Fruit fly (Drosophila melanogaster) whole organism, embryonic: ENCODE data around the gene Plod.

ENCODE experiments used
- B-H1 ChIP-seq: fragments of 200-800 bp; sonication (Bioruptor generic); IDR thresholded peaks from 3 replicates; pipeline ENCODE4 v1.3.6; 2022; ENCODE audit warnings: missing biosample characterization, missing genetic modification characterization
- CG12071 ChIP-seq: fragments of 200-800 bp; sonication (Bioruptor generic); optimal IDR thresholded peaks from 3 replicates; lab custom pipeline; 2018; ENCODE audit warnings: missing biosample characterization, mild to moderate bottlenecking, missing genetic modification characterization
- CG16863 ChIP-seq: fragments of 200-800 bp; sonication (Bioruptor generic); optimal IDR thresholded peaks from 3 replicates; lab custom pipeline; 2016; ENCODE audit warnings: missing biosample characterization, missing genetic modification characterization
- CG17328 ChIP-seq: fragments of 200-800 bp; sonication (Bioruptor generic); IDR thresholded peaks from 2 replicates; pipeline ENCODE4 v1.3.6; 2022; ENCODE audit warnings: missing biosample characterization, missing genetic modification characterization
- CG17359 ChIP-seq: fragments of 200-800 bp; sonication (Bioruptor generic); optimal IDR thresholded peaks from 3 replicates; lab custom pipeline; 2018; ENCODE audit warnings: missing biosample characterization, mild to moderate bottlenecking, missing genetic modification characterization, moderate library complexity
- CG31441 ChIP-seq: fragments of 200-800 bp; sonication (Bioruptor generic); IDR thresholded peaks from 2 replicates; pipeline ENCODE4 v1.3.6; 2022; ENCODE audit warnings: missing biosample characterization, missing genetic modification characterization
- CG43689 ChIP-seq: fragments of 200-800 bp; sonication (Bioruptor generic); IDR thresholded peaks from 2 replicates; pipeline ENCODE4 v1.3.6; 2022; ENCODE audit warnings: missing biosample characterization, missing genetic modification characterization
- CG4617 ChIP-seq: fragments of 200-800 bp; sonication (Bioruptor generic); optimal IDR thresholded peaks from 3 replicates; lab custom pipeline; 2016; ENCODE audit warnings: missing biosample characterization, missing genetic modification characterization, borderline replicate concordance
- CG5953 ChIP-seq: fragments of 200-800 bp; sonication (Bioruptor generic); IDR thresholded peaks from 2 replicates; pipeline ENCODE4 v1.3.6; 2022; ENCODE audit warnings: missing biosample characterization, missing genetic modification characterization
- CG6765 ChIP-seq: fragments of 200-800 bp; sonication (Bioruptor generic); optimal IDR thresholded peaks from 3 replicates; lab custom pipeline; 2017; ENCODE audit warnings: missing biosample characterization, mild to moderate bottlenecking, missing genetic modification characterization
- CG6791 ChIP-seq: fragments of 200-800 bp; sonication (Bioruptor generic); IDR thresholded peaks from 3 replicates; pipeline ENCODE4 v1.3.6; 2022; ENCODE audit warnings: missing biosample characterization, missing genetic modification characterization; ENCODE audit not compliant: partially characterized antibody
- CG6854 ChIP-seq: fragments of 200-800 bp; sonication (Bioruptor generic); optimal IDR thresholded peaks from 3 replicates; lab custom pipeline; 2017; ENCODE audit warnings: missing biosample characterization, mild to moderate bottlenecking, missing genetic modification characterization
- CG8290 ChIP-seq, 3 experiments: fragments of 200-800 bp; sonication (Bioruptor generic); optimal IDR thresholded peaks; 2 replicates each; lab custom pipeline; 2016 to 2019; ENCODE audit warnings: missing biosample characterization in 3 of 3, missing genetic modification characterization in 3 of 3, mild to moderate bottlenecking in 2 of 3, moderate library complexity in 1 of 3
- CG8359 ChIP-seq: fragments of 200-800 bp; sonication (Bioruptor generic); optimal IDR thresholded peaks from 2 replicates; lab custom pipeline; 2017; ENCODE audit warnings: missing biosample characterization, mild to moderate bottlenecking, missing genetic modification characterization, borderline replicate concordance
- CG8944 ChIP-seq: fragments of 200-800 bp; sonication (Bioruptor generic); optimal IDR thresholded peaks from 3 replicates; lab custom pipeline; 2016; ENCODE audit warnings: missing biosample characterization, missing genetic modification characterization
- Dll ChIP-seq: fragments of 200-800 bp; sonication (Bioruptor generic); IDR thresholded peaks from 4 replicates; pipeline ENCODE4 v1.3.6; 2022; ENCODE audit warnings: missing biosample characterization, missing genetic modification characterization; ENCODE audit not compliant: partially characterized antibody
- Doc2 ChIP-seq: fragments of 200-800 bp; sonication (Bioruptor generic); IDR thresholded peaks from 2 replicates; pipeline ENCODE4 v1.3.6; 2022; ENCODE audit warnings: missing biosample characterization, missing genetic modification characterization
- Doc3 ChIP-seq: fragments of 200-800 bp; sonication (Bioruptor generic); IDR thresholded peaks from 3 replicates; pipeline ENCODE4 v1.3.6; 2022; ENCODE audit warnings: missing biosample characterization, missing genetic modification characterization; ENCODE audit not compliant: partially characterized antibody
- ERR ChIP-seq: fragments of 200-800 bp; sonication (Bioruptor generic); optimal IDR thresholded peaks from 2 replicates; lab custom pipeline; 2016; ENCODE audit warnings: missing biosample characterization, missing genetic modification characterization
- Gsc ChIP-seq: fragments of 200-800 bp; sonication (Bioruptor generic); IDR thresholded peaks from 2 replicates; pipeline ENCODE4 v1.3.6; 2022; ENCODE audit warnings: missing biosample characterization, missing genetic modification characterization
- H15 ChIP-seq: fragments of 200-800 bp; sonication (Bioruptor generic); IDR thresholded peaks from 3 replicates; pipeline ENCODE4 v1.3.6; 2022; ENCODE audit warnings: missing biosample characterization, missing genetic modification characterization
- H2.0 ChIP-seq: fragments of 200-800 bp; sonication (Bioruptor generic); IDR thresholded peaks from 2 replicates; pipeline ENCODE4 v1.3.6; 2022; ENCODE audit warnings: missing biosample characterization, missing genetic modification characterization
- Lim3 ChIP-seq: fragments of 200-800 bp; sonication (Bioruptor generic); IDR thresholded peaks from 2 replicates; pipeline ENCODE4 v1.3.6; 2022; ENCODE audit warnings: missing biosample characterization, missing genetic modification characterization
- MBD-R2 ChIP-seq: fragments of 200-800 bp; sonication (Bioruptor generic); IDR thresholded peaks from 2 replicates; pipeline ENCODE4 v1.3.6; 2022; ENCODE audit warnings: missing biosample characterization, missing genetic modification characterization
- Trl ChIP-seq, 3 experiments: fragments of >200 bp in 2 of 3; fragments of 200-800 bp in 1 of 3; sonication (Bioruptor generic) in 1 of 3; optimal IDR thresholded peaks; 2 replicates in 1 of 3; 3 replicates in 2 of 3; lab custom pipeline; 2016 to 2017; ENCODE audit warnings: missing biosample characterization in 1 of 3, missing genetic modification characterization in 1 of 3
- Vsx1 ChIP-seq: fragments of 200-800 bp; sonication (Bioruptor generic); optimal IDR thresholded peaks from 2 replicates; lab custom pipeline; 2017; ENCODE audit warnings: missing biosample characterization, mild to moderate bottlenecking, missing genetic modification characterization, missing genetic modification reagents
- ato ChIP-seq: fragments of 200-800 bp; sonication (Bioruptor generic); IDR thresholded peaks from 2 replicates; pipeline ENCODE4 v1.3.6; 2022; ENCODE audit warnings: missing biosample characterization, missing genetic modification characterization; ENCODE audit not compliant: partially characterized antibody
- bbx ChIP-seq: fragments of 200-800 bp; sonication (Bioruptor generic); IDR thresholded peaks from 2 replicates; pipeline ENCODE4 v1.3.6; 2022; ENCODE audit warnings: missing biosample characterization, missing genetic modification characterization; ENCODE audit not compliant: partially characterized antibody
- bowl ChIP-seq: fragments of 200-800 bp; sonication (Bioruptor generic); IDR thresholded peaks from 2 replicates; pipeline ENCODE4 v1.3.6; 2022; ENCODE audit warnings: missing biosample characterization, missing genetic modification characterization
- bsh ChIP-seq, 2 experiments: fragments of 200-800 bp; sonication (Bioruptor generic); optimal IDR thresholded peaks; 2 replicates each; lab custom pipeline; 2017 to 2018; ENCODE audit warnings: mild to moderate bottlenecking in 2 of 2, missing biosample characterization in 2 of 2, missing genetic modification characterization in 2 of 2, moderate library complexity in 1 of 2
- caup ChIP-seq: fragments of 200-800 bp; sonication (Bioruptor generic); optimal IDR thresholded peaks from 3 replicates; lab custom pipeline; 2017; ENCODE audit warnings: missing biosample characterization, mild to moderate bottlenecking, missing genetic modification characterization, moderate library complexity; ENCODE audit not compliant: severe bottlenecking
- cg ChIP-seq: fragments of 200-800 bp; sonication (Bioruptor generic); optimal IDR thresholded peaks from 3 replicates; lab custom pipeline; 2019; ENCODE audit warnings: missing biosample characterization, mild to moderate bottlenecking, missing genetic modification characterization, moderate library complexity
- ci ChIP-seq: fragments of 200-800 bp; sonication (Bioruptor generic); IDR thresholded peaks from 3 replicates; pipeline ENCODE4 v1.3.6; 2022; ENCODE audit warnings: missing biosample characterization, missing genetic modification characterization
- dimm ChIP-seq: fragments of 200-800 bp; sonication (Bioruptor generic); IDR thresholded peaks from 2 replicates; pipeline ENCODE4 v1.3.6; 2022; ENCODE audit warnings: missing biosample characterization, missing genetic modification characterization
- grau ChIP-seq: fragments of 200-800 bp; optimal IDR thresholded peaks from 3 replicates; lab custom pipeline; 2019; ENCODE audit warnings: missing biosample characterization, mild to moderate bottlenecking, missing genetic modification characterization, moderate library complexity
- h ChIP-seq: fragments of >200 bp; optimal IDR thresholded peaks from 2 replicates; lab custom pipeline; 2017
- jing ChIP-seq: fragments of 200-800 bp; sonication (Bioruptor generic); optimal IDR thresholded peaks from 2 replicates; lab custom pipeline; 2018; ENCODE audit warnings: missing biosample characterization, mild to moderate bottlenecking, missing genetic modification characterization
- mirr ChIP-seq: fragments of 200-800 bp; sonication (Bioruptor generic); optimal IDR thresholded peaks from 3 replicates; lab custom pipeline; 2018; ENCODE audit warnings: missing biosample characterization, mild to moderate bottlenecking, missing genetic modification characterization
- nerfin-1 ChIP-seq: fragments of 200-800 bp; sonication (Bioruptor generic); optimal IDR thresholded peaks from 3 replicates; lab custom pipeline; 2019; ENCODE audit warnings: missing biosample characterization, mild to moderate bottlenecking, missing genetic modification characterization, moderate library complexity
- pan ChIP-seq, 4 experiments: fragments of >200 bp in 3 of 4; fragments of 200-800 bp in 1 of 4; sonication (Bioruptor generic) in 1 of 4; optimal IDR thresholded peaks in 3 of 4; IDR thresholded peaks in 1 of 4; 2 replicates each; pipeline versions ENCODE4 v1.3.6 to Lab custom; 2017 to 2022; ENCODE audit warnings: missing biosample characterization in 2 of 4, missing genetic modification characterization in 2 of 4, mixed read lengths in 1 of 4
- salm ChIP-seq: fragments of 200-800 bp; sonication (Bioruptor generic); optimal IDR thresholded peaks from 2 replicates; lab custom pipeline; 2018; ENCODE audit warnings: missing biosample characterization, mild to moderate bottlenecking, missing genetic modification characterization
- sens-2 ChIP-seq: fragments of 200-800 bp; sonication (Bioruptor generic); IDR thresholded peaks from 2 replicates; pipeline ENCODE4 v1.3.6; 2022; ENCODE audit warnings: missing biosample characterization, missing genetic modification characterization
- sim ChIP-seq: fragments of 200-800 bp; sonication (Bioruptor generic); IDR thresholded peaks from 2 replicates; pipeline ENCODE4 v1.3.6; 2022; ENCODE audit warnings: missing biosample characterization, missing genetic modification characterization
- slbo ChIP-seq: fragments of 200-800 bp; sonication (Bioruptor generic); IDR thresholded peaks from 2 replicates; pipeline ENCODE4 v1.3.6; 2022; ENCODE audit warnings: missing biosample characterization, missing genetic modification characterization
- stwl ChIP-seq: fragments of 200-800 bp; sonication (Bioruptor generic); optimal IDR thresholded peaks from 3 replicates; lab custom pipeline; 2018; ENCODE audit warnings: missing biosample characterization, mild to moderate bottlenecking, missing genetic modification characterization, moderate library complexity
- twi ChIP-seq: fragments of 200-800 bp; optimal IDR thresholded peaks from 2 replicates; lab custom pipeline; 2019; ENCODE audit warnings: missing biosample characterization, mild to moderate bottlenecking, missing genetic modification characterization, moderate library complexity
- zfh2 ChIP-seq: fragments of 200-800 bp; sonication (Bioruptor generic); optimal IDR thresholded peaks from 2 replicates; lab custom pipeline; 2016; ENCODE audit warnings: missing biosample characterization, missing genetic modification characterization

Plod gene

dm6 chr3L:11197291-11198021, 8.4 kb downstream of the Plod start, which contains the start of gene GlcAT-P (continued):
- no peak; the same call in 1 of the 2 replicates for TF ChIP-seq bbx (GFP tag; lab: Robert Waterston, UW)
- no peak for TF ChIP-seq Lim3 (GFP tag; lab: Robert Waterston, UW)
- TF ChIP-seq h (lab: Kevin White, UChicago), result no peak
- no peak for TF ChIP-seq pan (optimal IDR thresholded peaks at IDR 0.05; lab: Kevin White, UChicago)
- TF ChIP-seq pan (GFP tag; optimal IDR thresholded peaks at IDR 0.05 in 1 of 2, IDR thresholded peaks at IDR 0.05 in 1 of 2), result peak in 1 of 2 experiments; percentile 78
- TF ChIP-seq CG17328 (GFP tag; lab: Robert Waterston, UW), result peak; percentile 78
- no peak for TF ChIP-seq CG8359 (GFP tag; lab: Kevin White, UChicago)
- TF ChIP-seq CG12071, result no peak
- no peak for TF ChIP-seq CG6765
- TF ChIP-seq B-H1 (GFP tag; lab: Robert Waterston, UW), result peak; percentile 59; the same call in 2 of the 3 replicates
- peak; percentile 32; the same call in 1 of the 2 replicates for TF ChIP-seq bowl (GFP tag; lab: Robert Waterston, UW)
- TF ChIP-seq slbo, result peak; percentile 83
- TF ChIP-seq Dll (GFP tag; lab: Robert Waterston, UW), result no peak
- TF ChIP-seq caup (GFP tag; lab: Kevin White, UChicago), result peak; percentile 63
- TF ChIP-seq nerfin-1 (tag; lab: Kevin White, UChicago), result peak; percentile 53
- TF ChIP-seq Gsc, result no peak
- TF ChIP-seq stwl (tag; lab: Kevin White, UChicago), result peak; percentile 2
- TF ChIP-seq sens-2, result no peak
- TF ChIP-seq CG31441 (GFP tag; lab: Robert Waterston, UW), result peak; percentile 85
- TF ChIP-seq CG17359 (tag; lab: Kevin White, UChicago), result peak; percentile 50
- no peak for TF ChIP-seq dimm (GFP tag; lab: Robert Waterston, UW)
- TF ChIP-seq jing (GFP tag; lab: Kevin White, UChicago), result no peak
- no peak for TF ChIP-seq Vsx1 (GFP tag; lab: Kevin White, UChicago)
- TF ChIP-seq Trl (optimal IDR thresholded peaks at IDR 0.05; lab: Kevin White, UChicago), result peak in 1 of 2 experiments; percentile 51
- TF ChIP-seq Trl (GFP tag; optimal IDR thresholded peaks at IDR 0.05; lab: Kevin White, UChicago), result no peak
- TF ChIP-seq Doc3, result no peak
- TF ChIP-seq ci (GFP tag; lab: Robert Waterston, UW), result peak; percentile 48; the same call in 1 of the 3 replicates
- TF ChIP-seq CG16863, result no peak
- TF ChIP-seq MBD-R2, result no peak; the same call in 1 of the 2 replicates
- no peak for TF ChIP-seq zfh2 (GFP tag; lab: Kevin White, UChicago)
- TF ChIP-seq CG5953, result no peak
- TF ChIP-seq salm (tag; lab: Kevin White, UChicago), result peak; percentile 36
- TF ChIP-seq ERR (GFP tag; lab: Kevin White, UChicago), result no peak
- peak; percentile 9; the same call in 1 of the 2 replicates for TF ChIP-seq CG43689
- TF ChIP-seq cg (GFP tag; lab: Kevin White, UChicago), result peak; percentile 14
- no peak for TF ChIP-seq CG8944 (GFP tag; lab: Kevin White, UChicago)
- TF ChIP-seq CG8290 (GFP tag; optimal IDR thresholded peaks at IDR 0.05; lab: Kevin White, UChicago), result peak; percentile 16
- peak in 1 of 2 experiments; percentile 16 for TF ChIP-seq CG8290 (tag; optimal IDR thresholded peaks at IDR 0.05; lab: Kevin White, UChicago)
- TF ChIP-seq ato (GFP tag; lab: Robert Waterston, UW), result no peak
- no peak for TF ChIP-seq CG6791 (GFP tag; lab: Robert Waterston, UW)
- TF ChIP-seq CG4617 (GFP tag; lab: Kevin White, UChicago), result no peak
- TF ChIP-seq H15 (GFP tag; lab: Robert Waterston, UW), result no peak
- TF ChIP-seq grau (tag; lab: Kevin White, UChicago), result peak; percentile 89
- TF ChIP-seq CG6854 (GFP tag; lab: Kevin White, UChicago), result no peak
- TF ChIP-seq mirr (GFP tag; lab: Kevin White, UChicago), result no peak
- peak; percentile 22; the same call in 1 of the 2 replicates for TF ChIP-seq sim (GFP tag; lab: Robert Waterston, UW)
- no peak for TF ChIP-seq Doc2 (GFP tag; lab: Robert Waterston, UW)
- peak; percentile 55; the same call in 1 of the 2 replicates for TF ChIP-seq H2.0 (GFP tag; lab: Robert Waterston, UW)
- TF ChIP-seq twi (tag; lab: Kevin White, UChicago), result peak; percentile 48
- peak in 1 of 2 experiments; percentile 78 for TF ChIP-seq bsh (GFP tag; optimal IDR thresholded peaks at IDR 0.05; lab: Kevin White, UChicago)
